3 worm cellular contexts compared by ENCODE assay signal in the genomic region with DNA sequence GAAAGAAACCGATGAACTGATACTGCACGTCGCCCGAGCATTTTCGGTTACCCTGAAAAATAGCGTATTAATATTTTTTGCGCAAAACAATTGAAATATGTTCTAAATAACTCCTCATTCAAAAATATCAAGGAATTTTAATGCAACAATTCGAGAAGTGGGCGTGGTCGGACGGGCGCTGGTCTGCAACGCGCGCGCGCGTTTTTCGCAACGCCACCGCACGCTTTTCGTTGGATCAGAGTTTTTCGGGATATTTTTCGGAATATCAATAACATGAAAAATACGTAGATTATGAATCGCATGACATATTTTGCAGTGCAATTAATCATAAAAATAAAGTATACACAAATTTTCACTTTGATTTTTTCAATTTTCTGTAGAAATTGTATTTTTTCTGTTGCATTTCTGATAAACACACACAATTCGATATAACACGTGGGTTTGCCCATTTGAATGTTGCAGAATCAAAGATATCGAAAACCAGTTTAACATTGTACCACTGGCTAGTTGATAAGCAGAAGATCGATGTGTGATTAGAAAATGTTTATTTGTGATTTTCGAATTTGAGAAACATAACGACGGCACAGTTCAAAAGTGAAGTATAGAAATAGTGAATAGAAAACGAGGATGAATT.
TF ChIP-seq lines count a peak whose summit lies in the region.

Gene dlst-1, minus strand, starts transcription at position 52 of the 634 bp plus-strand sequence.

TF ChIP-seq in whole organism, L1 larva, 84 proteins besides CTCF, POLR2A, EP300 and RAD21 (continued from another document and continues in another):
- TF ChIP-seq nhr-12 (tag; optimal IDR thresholded peaks at IDR 0.05; lab: Kevin White, UChicago) (no peak), ces-1 (GFP tag; optimal IDR thresholded peaks at IDR 0.05; lab: Kevin White, UChicago) (no peak), elt-2 (tag; optimal IDR thresholded peaks at IDR 0.05; lab: Kevin White, UChicago) (no peak), tbx-2 (tag; optimal IDR thresholded peaks at IDR 0.05; lab: Kevin White, UChicago) (peak; percentile 66), mef-2 (tag; optimal IDR thresholded peaks at IDR 0.05; lab: Kevin White, UChicago) (no peak), ama-1 (optimal IDR thresholded peaks at IDR 0.05; lab: Kevin White, UChicago) (peak; percentile 27), sup-37 (GFP tag; optimal IDR thresholded peaks at IDR 0.05; lab: Kevin White, UChicago) (no peak), dpl-1 (GFP tag; optimal IDR thresholded peaks at IDR 0.05; lab: Kevin White, UChicago) (peak in 2 of 3 experiments; percentile 42 to 43), pax-3 (tag; optimal IDR thresholded peaks at IDR 0.05; lab: Kevin White, UChicago) (no peak), dsc-1 (tag; optimal IDR thresholded peaks at IDR 0.05; lab: Kevin White, UChicago) (peak; percentile 38), hlh-17 (GFP tag; optimal IDR thresholded peaks at IDR 0.05; lab: Kevin White, UChicago; ENCODE audit: borderline replicate concordance) (no peak), ceh-88 (GFP tag; IDR thresholded peaks at IDR 0.05; lab: Robert Waterston, UW) (no peak), nhr-84 (tag; optimal IDR thresholded peaks at IDR 0.05; lab: Kevin White, UChicago) (no peak), zip-4 (GFP tag; optimal IDR thresholded peaks at IDR 0.05; lab: Kevin White, UChicago) (no peak), lin-13 (GFP tag; optimal IDR thresholded peaks at IDR 0.05; lab: Kevin White, UChicago) (no peak), nhr-71 (tag; optimal IDR thresholded peaks at IDR 0.05; lab: Kevin White, UChicago) (peak; percentile 66), nhr-237 (tag; optimal IDR thresholded peaks at IDR 0.05; lab: Kevin White, UChicago) (no peak), lir-3 (tag; optimal IDR thresholded peaks at IDR 0.05; lab: Kevin White, UChicago; ENCODE audit: poor library complexity) (no peak), nhr-85 (tag; lab: Kevin White, UChicago) (peak; percentile 80), C34B4.2 (tag; optimal IDR thresholded peaks at IDR 0.05; lab: Kevin White, UChicago) (no peak), lin-35 (GFP tag; optimal IDR thresholded peaks at IDR 0.05; lab: Kevin White, UChicago) (peak in 1 of 2 experiments; percentile 17), nhr-77 (tag; optimal IDR thresholded peaks at IDR 0.05; lab: Kevin White, UChicago) (no peak), sptf-1 (tag; optimal IDR thresholded peaks at IDR 0.05; lab: Kevin White, UChicago) (no peak), nhr-76 (tag; optimal IDR thresholded peaks at IDR 0.05; lab: Kevin White, UChicago) (no peak), hpl-2 (GFP tag; optimal IDR thresholded peaks at IDR 0.05; lab: Kevin White, UChicago) (no peak), lin-39 (tag; optimal IDR thresholded peaks at IDR 0.05; lab: Kevin White, UChicago) (no peak), lsy-2 (tag; optimal IDR thresholded peaks at IDR 0.05; lab: Kevin White, UChicago) (peak; percentile 41 to 46), jun-1 (tag; optimal IDR thresholded peaks at IDR 0.05; lab: Kevin White, UChicago) (peak; percentile 1), aha-1 (tag; optimal IDR thresholded peaks at IDR 0.05; lab: Kevin White, UChicago) (no peak), blmp-1 (tag; optimal IDR thresholded peaks at IDR 0.05; lab: Kevin White, UChicago) (peak; percentile 0), egl-13 (tag; optimal IDR thresholded peaks at IDR 0.05; lab: Kevin White, UChicago) (no peak), sox-4 (tag; optimal IDR thresholded peaks at IDR 0.05; lab: Kevin White, UChicago) (peak; percentile 20), ets-5 (GFP tag; IDR thresholded peaks at IDR 0.05; lab: Robert Waterston, UW) (no peak), fkh-10 (GFP tag; optimal IDR thresholded peaks at IDR 0.05; lab: Kevin White, UChicago) (no peak), snu-23 (GFP tag; optimal IDR thresholded peaks at IDR 0.05; lab: Kevin White, UChicago) (peak; percentile 65), lin-14 (GFP tag; optimal IDR thresholded peaks at IDR 0.05; lab: Kevin White, UChicago) (peak; percentile 54), ceh-8 (GFP tag; optimal IDR thresholded peaks at IDR 0.05; lab: Kevin White, UChicago) (no peak), hlh-4 (tag; optimal IDR thresholded peaks at IDR 0.05; lab: Kevin White, UChicago) (no peak), aly-2 (tag; optimal IDR thresholded peaks at IDR 0.05; lab: Kevin White, UChicago) (peak; percentile 22), alr-1 (tag; optimal IDR thresholded peaks at IDR 0.05; lab: Kevin White, UChicago; ENCODE audit: borderline replicate concordance) (no peak), nhr-20 (tag; optimal IDR thresholded peaks at IDR 0.05; lab: Kevin White, UChicago) (peak; percentile 62), unc-30 (tag; optimal IDR thresholded peaks at IDR 0.05; lab: Kevin White, UChicago) (no peak), vab-15 (tag; optimal IDR thresholded peaks at IDR 0.05; lab: Kevin White, UChicago) (no peak)

TF ChIP-seq in whole organism, L3 larva, 47 proteins besides CTCF, POLR2A, EP300 and RAD21 (continued from another document):
- TF ChIP-seq nfya-1 (tag; optimal IDR thresholded peaks at IDR 0.05; lab: Kevin White, UChicago; ENCODE audit: insufficient read depth): peak; percentile 40
- TF ChIP-seq egl-27 (tag; optimal IDR thresholded peaks at IDR 0.05; lab: Kevin White, UChicago): no peak
- no peak for TF ChIP-seq nhr-28 (tag; optimal IDR thresholded peaks at IDR 0.05; lab: Kevin White, UChicago)
- TF ChIP-seq nhr-76 (tag; optimal IDR thresholded peaks at IDR 0.05; lab: Kevin White, UChicago): no peak
- no peak for TF ChIP-seq fkh-2 (tag; optimal IDR thresholded peaks at IDR 0.05; lab: Kevin White, UChicago)
- TF ChIP-seq zag-1 (tag; optimal IDR thresholded peaks at IDR 0.05; lab: Kevin White, UChicago): no peak
- TF ChIP-seq pqm-1 (tag; optimal IDR thresholded peaks at IDR 0.05; lab: Kevin White, UChicago): no peak
- TF ChIP-seq hmg-11 (tag; optimal IDR thresholded peaks at IDR 0.05; lab: Kevin White, UChicago): peak; percentile 86
- TF ChIP-seq tbx-2 (tag; optimal IDR thresholded peaks at IDR 0.05; lab: Kevin White, UChicago): no peak
- no peak for TF ChIP-seq ZK546.5 (tag; optimal IDR thresholded peaks at IDR 0.05; lab: Kevin White, UChicago)
- TF ChIP-seq nhr-43 (tag; optimal IDR thresholded peaks at IDR 0.05; lab: Kevin White, UChicago; ENCODE audit: poor library complexity, severe bottlenecking): peak; percentile 52
- TF ChIP-seq sea-2 (GFP tag; optimal IDR thresholded peaks at IDR 0.05; lab: Kevin White, UChicago): no peak
- TF ChIP-seq elt-2 (tag; optimal IDR thresholded peaks at IDR 0.05; lab: Kevin White, UChicago): peak; percentile 26
- no peak for TF ChIP-seq snpc-4 (tag; optimal IDR thresholded peaks at IDR 0.05; lab: Kevin White, UChicago)
- no peak for TF ChIP-seq fos-1 (tag; optimal IDR thresholded peaks at IDR 0.05; lab: Kevin White, UChicago)
- no peak for TF ChIP-seq ama-1 (optimal IDR thresholded peaks at IDR 0.05; lab: Kevin White, UChicago)
- TF ChIP-seq ceh-82 (tag; optimal IDR thresholded peaks at IDR 0.05; lab: Kevin White, UChicago): no peak
- TF ChIP-seq lsy-12 (tag; optimal IDR thresholded peaks at IDR 0.05; lab: Kevin White, UChicago): no peak
- no peak for TF ChIP-seq jun-1 (tag; optimal IDR thresholded peaks at IDR 0.05; lab: Kevin White, UChicago)
- TF ChIP-seq nhr-11 (tag; optimal IDR thresholded peaks at IDR 0.05; lab: Kevin White, UChicago): no peak
- TF ChIP-seq ceh-9 (tag; optimal IDR thresholded peaks at IDR 0.05; lab: Kevin White, UChicago): no peak
- TF ChIP-seq skn-1 (tag; optimal IDR thresholded peaks at IDR 0.05; lab: Kevin White, UChicago): peak; percentile 1
- TF ChIP-seq nhr-67 (tag; optimal IDR thresholded peaks at IDR 0.05; lab: Kevin White, UChicago): no peak
- TF ChIP-seq elt-3 (tag; optimal IDR thresholded peaks at IDR 0.05; lab: Kevin White, UChicago): no peak
- no peak for TF ChIP-seq pha-4 (tag; optimal IDR thresholded peaks at IDR 0.05; lab: Kevin White, UChicago)
- TF ChIP-seq daf-12 (tag; optimal IDR thresholded peaks at IDR 0.05; lab: Kevin White, UChicago): no peak
- no peak for TF ChIP-seq R02D3.7 (tag; optimal IDR thresholded peaks at IDR 0.05; lab: Kevin White, UChicago)
- TF ChIP-seq aly-2 (tag; optimal IDR thresholded peaks at IDR 0.05; lab: Kevin White, UChicago): no peak

TF ChIP-seq in whole organism, young adult, 124 proteins besides CTCF, POLR2A, EP300 and RAD21 (continued from another document and continues in another):
- TF ChIP-seq Y56A3A.18 (GFP tag; IDR thresholded peaks at IDR 0.05; lab: Robert Waterston, UW) (no peak), aptf-3 (GFP tag; IDR thresholded peaks at IDR 0.05; lab: Robert Waterston, UW) (no peak), hsf-1 (GFP tag; IDR thresholded peaks at IDR 0.05; lab: Robert Waterston, UW) (0 out of 2 replicates have a peak, but pooled peaks have one; percentile 17), bed-1 (GFP tag; IDR thresholded peaks at IDR 0.05; lab: Robert Waterston, UW) (no peak), rec-8 (tag; optimal IDR thresholded peaks at IDR 0.05; lab: Kevin White, UChicago) (no peak), snpc-1.1 (tag; optimal IDR thresholded peaks at IDR 0.05; lab: Kevin White, UChicago; ENCODE audit: insufficient read depth) (no peak), madf-6 (GFP tag; IDR thresholded peaks at IDR 0.05; lab: Robert Waterston, UW) (peak; percentile 77), T07F8.4 (tag; optimal IDR thresholded peaks at IDR 0.05; lab: Kevin White, UChicago) (no peak), sea-2 (GFP tag; IDR thresholded peaks at IDR 0.05; lab: Robert Waterston, UW) (no peak), rpc-1 (optimal IDR thresholded peaks at IDR 0.05; lab: Kevin White, UChicago) (peak; percentile 34), rpc-1 (tag; optimal IDR thresholded peaks at IDR 0.05; lab: Kevin White, UChicago) (no peak), F49E8.2 (tag; optimal IDR thresholded peaks at IDR 0.05; lab: Kevin White, UChicago; ENCODE audit: insufficient read depth) (no peak), athp-1 (tag; optimal IDR thresholded peaks at IDR 0.05; lab: Kevin White, UChicago) (no peak), F55B11.4 (tag; optimal IDR thresholded peaks at IDR 0.05; lab: Kevin White, UChicago; ENCODE audit: borderline replicate concordance, insufficient read depth) (no peak), efl-1 (GFP tag; optimal IDR thresholded peaks at IDR 0.05; lab: Kevin White, UChicago) (peak; percentile 25), sptf-2 (GFP tag; optimal IDR thresholded peaks at IDR 0.05; lab: Kevin White, UChicago) (peak; percentile 6), Y53F4B.3 (GFP tag; IDR thresholded peaks at IDR 0.05; lab: Robert Waterston, UW) (no peak), nhr-27 (tag; optimal IDR thresholded peaks at IDR 0.05; lab: Kevin White, UChicago) (no peak), dpl-1 (GFP tag; optimal IDR thresholded peaks at IDR 0.05; lab: Kevin White, UChicago) (no peak), cebp-1 (GFP tag; IDR thresholded peaks at IDR 0.05; lab: Robert Waterston, UW) (no peak), cebp-1 (tag; optimal IDR thresholded peaks at IDR 0.05; lab: Kevin White, UChicago) (peak; percentile 52), F57C9.4 (tag; optimal IDR thresholded peaks at IDR 0.05; lab: Kevin White, UChicago) (no peak), nfya-2 (GFP tag; IDR thresholded peaks at IDR 0.05; lab: Robert Waterston, UW) (no peak), let-526 (GFP tag; IDR thresholded peaks at IDR 0.05; lab: Robert Waterston, UW) (no peak), sdz-38 (tag; optimal IDR thresholded peaks at IDR 0.05; lab: Kevin White, UChicago) (no peak), mes-4 (tag; optimal IDR thresholded peaks at IDR 0.05; lab: Kevin White, UChicago) (no peak), F37B4.10 (GFP tag; IDR thresholded peaks at IDR 0.05; lab: Robert Waterston, UW) (no peak), ccch-3 (GFP tag; optimal IDR thresholded peaks at IDR 0.05; lab: Kevin White, UChicago) (no peak), K12H6.12 (tag; optimal IDR thresholded peaks at IDR 0.05; lab: Kevin White, UChicago) (no peak), unc-62 (GFP tag; optimal IDR thresholded peaks at IDR 0.05; lab: Kevin White, UChicago) (no peak), F23B12.7 (tag; optimal IDR thresholded peaks at IDR 0.05; lab: Kevin White, UChicago; ENCODE audit: insufficient read depth) (no peak), rcor-1 (GFP tag; IDR thresholded peaks at IDR 0.05; lab: Robert Waterston, UW) (peak; percentile 40; the same call in 1 of the 2 replicates), nhr-90 (tag; optimal IDR thresholded peaks at IDR 0.05; lab: Kevin White, UChicago) (no peak), T26A5.8 (tag; optimal IDR thresholded peaks at IDR 0.05; lab: Kevin White, UChicago) (no peak), zfh-2 (GFP tag; conservative IDR thresholded peaks at IDR 0.05; lab: Robert Waterston, UW) (peak; percentile 57; the same call in 1 of the 2 replicates), ceh-79 (tag; optimal IDR thresholded peaks at IDR 0.05; lab: Kevin White, UChicago) (no peak), pha-4 (tag; optimal IDR thresholded peaks at IDR 0.05; lab: Kevin White, UChicago) (no peak), ztf-6 (GFP tag; IDR thresholded peaks at IDR 0.05; lab: Robert Waterston, UW) (no peak), B0019.2 (GFP tag; conservative IDR thresholded peaks at IDR 0.05; lab: Robert Waterston, UW) (no peak), snpc-1.3 (tag; optimal IDR thresholded peaks at IDR 0.05; lab: Kevin White, UChicago; ENCODE audit: insufficient read depth) (peak; percentile 10), F33H1.4 (GFP tag; IDR thresholded peaks at IDR 0.05; lab: Robert Waterston, UW) (0 out of 2 replicates have a peak, but pooled peaks have one; percentile 23), madf-3 (GFP tag; IDR thresholded peaks at IDR 0.05; lab: Robert Waterston, UW) (no peak), tlf-1 (GFP tag; optimal IDR thresholded peaks at IDR 0.05; lab: Kevin White, UChicago) (no peak), C17E4.6 (GFP tag; IDR thresholded peaks at IDR 0.05; lab: Robert Waterston, UW) (no peak), lsl-1 (GFP tag; optimal IDR thresholded peaks at IDR 0.05; lab: Kevin White, UChicago) (peak; percentile 48), nhr-80 (tag; optimal IDR thresholded peaks at IDR 0.05; lab: Kevin White, UChicago) (peak; percentile 12), ceh-100 (GFP tag; IDR thresholded peaks at IDR 0.05; lab: Robert Waterston, UW) (no peak), F52B5.7 (tag; optimal IDR thresholded peaks at IDR 0.05; lab: Kevin White, UChicago) (peak; percentile 10), lir-1 (GFP tag; conservative IDR thresholded peaks at IDR 0.05; lab: Robert Waterston, UW) (no peak), ets-4 (GFP tag; optimal IDR thresholded peaks at IDR 0.05; lab: Kevin White, UChicago) (no peak), atf-7 (tag; optimal IDR thresholded peaks at IDR 0.05; lab: Kevin White, UChicago) (no peak), xnd-1 (tag; optimal IDR thresholded peaks at IDR 0.05; lab: Kevin White, UChicago) (peak; percentile 49), lin-54 (GFP tag; optimal IDR thresholded peaks at IDR 0.05; lab: Kevin White, UChicago) (peak; percentile 47), hlh-12 (tag; optimal IDR thresholded peaks at IDR 0.05; lab: Kevin White, UChicago) (no peak), zim-3 (tag; optimal IDR thresholded peaks at IDR 0.05; lab: Kevin White, UChicago) (peak; percentile 43), ztf-28 (GFP tag; IDR thresholded peaks at IDR 0.05; lab: Robert Waterston, UW) (no peak), nhr-120 (GFP tag; IDR thresholded peaks at IDR 0.05; lab: Robert Waterston, UW) (no peak), ztf-18 (tag; optimal IDR thresholded peaks at IDR 0.05; lab: Kevin White, UChicago) (peak; percentile 17), F39B2.1 (GFP tag; IDR thresholded peaks at IDR 0.05; lab: Robert Waterston, UW) (no peak), unc-130 (GFP tag; optimal IDR thresholded peaks at IDR 0.05; lab: Kevin White, UChicago) (no peak), dpff-1 (tag; optimal IDR thresholded peaks at IDR 0.05; lab: Kevin White, UChicago) (no peak), mxl-1 (tag; optimal IDR thresholded peaks at IDR 0.05; lab: Kevin White, UChicago) (no peak), ceh-91 (GFP tag; IDR thresholded peaks at IDR 0.05; lab: Robert Waterston, UW) (no peak), D2030.7 (GFP tag; IDR thresholded peaks at IDR 0.05; lab: Robert Waterston, UW) (peak; percentile 16; the same call in 1 of the 2 replicates), tbx-9 (tag; optimal IDR thresholded peaks at IDR 0.05; lab: Kevin White, UChicago; ENCODE audit: borderline replicate concordance) (no peak), somi-1 (GFP tag; optimal IDR thresholded peaks at IDR 0.05; lab: Kevin White, UChicago) (peak; percentile 8)
